Fruit fly (Drosophila melanogaster): Measurements from ENCODE around the gene CG8519.

The CG8519 gene

DNA sequence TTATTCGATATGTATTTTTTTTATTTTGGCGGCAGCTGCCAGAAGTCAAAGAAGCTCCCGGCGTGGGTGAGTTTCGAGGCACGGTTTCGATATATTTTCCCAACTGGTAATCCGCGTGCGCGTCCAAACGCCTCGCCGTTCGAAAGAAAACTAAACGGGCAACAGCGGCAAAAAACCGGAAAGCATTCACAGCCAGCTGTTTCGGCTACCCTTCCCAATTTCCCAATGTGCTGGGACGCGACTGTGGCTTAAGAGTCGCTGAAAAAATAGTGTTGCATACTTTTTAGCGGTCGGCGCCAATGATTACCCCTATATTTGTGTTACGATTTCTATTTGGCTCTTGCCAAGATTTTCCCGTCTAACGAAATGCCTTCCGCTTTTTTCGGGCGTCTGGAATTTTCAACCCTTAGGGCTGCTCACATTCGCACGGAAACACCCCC, 1.3 kb upstream of the CG8519 start, which contains the start of gene SP1173 (continued):
- TF ChIP-seq gcm2 (GFP tag; optimal IDR thresholded peaks at IDR 0.05), result peak; percentile 30
- peak; percentile 62 for TF ChIP-seq Fer1 (GFP tag; optimal IDR thresholded peaks at IDR 0.05)

DNA sequence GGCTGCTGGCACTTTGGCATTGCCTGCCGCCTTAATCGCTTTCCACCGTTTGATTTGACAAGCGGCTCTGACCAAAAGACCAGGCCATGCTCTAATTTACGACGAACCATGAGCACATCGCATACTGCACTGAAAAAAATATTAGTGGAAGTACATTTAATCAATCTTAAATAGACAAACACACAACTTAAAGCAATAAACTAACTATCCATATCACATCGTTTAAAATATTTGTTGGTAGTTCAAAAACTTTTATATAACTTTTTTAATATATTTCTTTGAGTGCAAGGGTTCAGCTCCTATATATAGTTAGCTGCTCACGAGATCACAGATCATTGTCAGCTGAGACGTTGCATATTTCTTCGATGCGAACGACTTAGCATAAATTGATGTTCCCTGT, 1.2 kb downstream of the CG8519 start:
- TF ChIP-seq CG14014 (GFP tag; IDR thresholded peaks at IDR 0.05) (no peak; the same call in 1 of the 2 replicates), lola (GFP tag; optimal IDR thresholded peaks at IDR 0.05) (peak in 1 of 3 experiments; percentile 48), Mad (GFP tag; optimal IDR thresholded peaks at IDR 0.05) (peak; percentile 11), CG16815 (GFP tag; optimal IDR thresholded peaks at IDR 0.05) (peak; percentile 28), z (GFP tag; IDR thresholded peaks at IDR 0.05) (no peak), NfI (GFP tag; optimal IDR thresholded peaks at IDR 0.05) (peak; percentile 54), Med (GFP tag) (peak; percentile 90), CG15696 (tag; optimal IDR thresholded peaks at IDR 0.05) (peak; percentile 35), tup (GFP tag; optimal IDR thresholded peaks at IDR 0.05) (no peak), GATAe (GFP tag; conservative IDR thresholded peaks at IDR 0.05) (no peak), Ssrp (tag; optimal IDR thresholded peaks at IDR 0.05) (peak; percentile 64), lilli (GFP tag; optimal IDR thresholded peaks at IDR 0.05) (peak; percentile 18), ERR (GFP tag; optimal IDR thresholded peaks at IDR 0.05) (no peak), unpg (GFP tag; optimal IDR thresholded peaks at IDR 0.05) (peak; percentile 69), ro (GFP tag; IDR thresholded peaks at IDR 0.05) (no peak), Six4 (GFP tag; optimal IDR thresholded peaks at IDR 0.05) (peak; percentile 30), CG15479 (GFP tag; optimal IDR thresholded peaks at IDR 0.05) (no peak), BEAF-32 (GFP tag; optimal IDR thresholded peaks at IDR 0.05) (no peak), CG8388 (GFP tag; optimal IDR thresholded peaks at IDR 0.05) (peak; percentile 65), CG13624 (GFP tag; optimal IDR thresholded peaks at IDR 0.05) (peak; percentile 34), ci (GFP tag; IDR thresholded peaks at IDR 0.05) (peak; percentile 83), CG18011 (GFP tag; optimal IDR thresholded peaks at IDR 0.05) (no peak), CG10654 (GFP tag; optimal IDR thresholded peaks at IDR 0.05) (peak; percentile 42), CG11504 (tag; optimal IDR thresholded peaks at IDR 0.05) (peak; percentile 82), D19A (tag; optimal IDR thresholded peaks at IDR 0.05) (peak; percentile 61), trh (GFP tag; optimal IDR thresholded peaks at IDR 0.05) (peak; percentile 47), btn (GFP tag; optimal IDR thresholded peaks at IDR 0.05) (no peak), PHDP (tag; optimal IDR thresholded peaks at IDR 0.05) (peak; percentile 75), CG10209 (GFP tag; optimal IDR thresholded peaks at IDR 0.05) (peak; percentile 53), HLH4C (GFP tag; IDR thresholded peaks at IDR 0.05; ENCODE audit: partially characterized antibody) (no peak), ab (GFP tag; optimal IDR thresholded peaks at IDR 0.05) (no peak), toy (GFP tag; IDR thresholded peaks at IDR 0.05) (no peak), maf-S (GFP tag; optimal IDR thresholded peaks at IDR 0.05) (peak; percentile 2), Doc3 (GFP tag; IDR thresholded peaks at IDR 0.05; ENCODE audit: partially characterized antibody) (no peak), CG18764 (GFP tag; optimal IDR thresholded peaks at IDR 0.05) (no peak), sr (GFP tag; IDR thresholded peaks at IDR 0.05) (no peak), CG10431 (GFP tag; optimal IDR thresholded peaks at IDR 0.05) (no peak), Fer1 (GFP tag; optimal IDR thresholded peaks at IDR 0.05) (peak; percentile 54), Bteb2 (GFP tag; optimal IDR thresholded peaks at IDR 0.05) (peak; percentile 31), abd-A (tag; optimal IDR thresholded peaks at IDR 0.05) (peak; percentile 24), Xbp1 (GFP tag; optimal IDR thresholded peaks at IDR 0.05) (peak; percentile 65), CG6683 (GFP tag; optimal IDR thresholded peaks at IDR 0.05) (no peak), tgo (GFP tag; IDR thresholded peaks at IDR 0.05) (peak; percentile 62), CG9215 (GFP tag; IDR thresholded peaks at IDR 0.05) (no peak), CG4424 (GFP tag; optimal IDR thresholded peaks at IDR 0.05) (peak; percentile 62), CG12391 (tag; optimal IDR thresholded peaks at IDR 0.05) (peak; percentile 74), CG10147 (GFP tag; optimal IDR thresholded peaks at IDR 0.05) (peak; percentile 43)

All from whole organism, embryonic.